Worm (Caenorhabditis elegans) whole organism, early embryonic: ENCODE measurements around the gene F26F4.5.

ENCODE experiments used
- ama-1 ChIP-seq: fragments of 150-350 bp; optimal IDR thresholded peaks from 2 replicates; lab custom pipeline; 2014
- hmbx-1 ChIP-seq: sonication (generic microtip); optimal IDR thresholded peaks from 2 replicates; lab custom pipeline; 2016; ENCODE audit warnings: mild to moderate bottlenecking, missing genetic modification characterization, missing compliant biosample characterization
- scrt-1 ChIP-seq: fragments of 200-800 bp; sonication (Bioruptor generic); IDR thresholded peaks from 2 replicates; pipeline ENCODE4 v1.3.6; 2022; ENCODE audit warnings: missing genetic modification characterization, missing compliant biosample characterization
- tbx-11 ChIP-seq: fragments of 200-800 bp; sonication (Bioruptor generic); IDR thresholded peaks from 2 replicates; pipeline ENCODE4 v1.3.6; 2022; ENCODE audit warnings: missing genetic modification characterization, missing compliant biosample characterization
- tra-4 ChIP-seq: sonication (generic microtip); optimal IDR thresholded peaks from 2 replicates; lab custom pipeline; 2017; ENCODE audit warnings: missing genetic modification characterization, missing compliant biosample characterization

DNA sequence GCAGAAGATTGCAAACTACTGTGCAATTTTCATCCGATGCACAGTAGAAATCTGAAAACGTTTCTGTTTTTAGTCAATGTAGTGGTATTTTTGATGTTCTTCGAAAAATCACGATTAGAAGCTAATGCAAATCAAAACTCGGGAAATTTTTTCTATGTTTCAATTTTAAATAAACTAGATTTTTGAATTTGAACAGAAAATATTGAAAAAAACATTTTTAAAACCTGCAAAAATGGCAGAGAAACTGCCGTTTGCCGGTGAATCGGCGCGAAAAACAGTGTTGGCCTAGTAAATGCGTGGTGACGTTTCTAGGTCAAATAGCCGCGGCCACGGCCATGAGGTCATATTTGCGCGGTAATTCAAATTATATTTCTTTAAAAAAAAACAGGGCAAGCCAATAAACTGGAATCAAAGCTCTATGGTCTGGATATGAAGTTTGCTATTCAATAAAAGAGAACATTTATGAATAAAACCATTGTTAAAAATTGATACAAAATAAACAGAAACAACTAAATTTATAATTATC is 39.2 kb upstream of the F26F4.5 start, which contains the start of gene set-2:
- TF ChIP-seq ama-1: no peak
- no peak for TF ChIP-seq tbx-11 (GFP tag; lab: Robert Waterston, UW)
- TF ChIP-seq hmbx-1 (tag; lab: Kevin White, UChicago): no peak
- TF ChIP-seq scrt-1 (GFP tag; lab: Robert Waterston, UW): no peak
- no peak for TF ChIP-seq tra-4
